Worm (Caenorhabditis elegans) whole organism, late embryonic: ENCODE results near the gene Y32F6A.5.

Experiments used
- K09A11.1 ChIP-seq: sonication (generic microtip); optimal IDR thresholded peaks from 2 replicates; lab custom pipeline; 2017; ENCODE audit warnings: antibody characterized with exemption, mild to moderate bottlenecking, missing genetic modification characterization, missing compliant biosample characterization; ENCODE audit not compliant: insufficient read depth
- ama-1 ChIP-seq: fragments of 150-350 bp; optimal IDR thresholded peaks from 2 replicates; lab custom pipeline; 2014
- ets-4 ChIP-seq: sonication (generic microtip); optimal IDR thresholded peaks from 2 replicates; lab custom pipeline; 2016; ENCODE audit warnings: missing genetic modification characterization, missing compliant biosample characterization
- fax-1 ChIP-seq: sonication (generic microtip); optimal IDR thresholded peaks from 2 replicates; lab custom pipeline; 2016; ENCODE audit warnings: missing genotype, missing genetic modification characterization, missing compliant biosample characterization
- lin-11 ChIP-seq: fragments of 200-800 bp; sonication (Bioruptor generic); optimal IDR thresholded peaks from 2 replicates; lab custom pipeline; 2018; ENCODE audit warnings: mild to moderate bottlenecking, missing genetic modification characterization, missing compliant biosample characterization
- madf-2 ChIP-seq: sonication (generic microtip); optimal IDR thresholded peaks from 2 replicates; lab custom pipeline; 2017; ENCODE audit warnings: missing genetic modification characterization, missing compliant biosample characterization
- nfya-1 ChIP-seq: sonication (generic microtip); optimal IDR thresholded peaks from 2 replicates; lab custom pipeline; 2017; ENCODE audit warnings: missing genetic modification characterization, mild to moderate bottlenecking, missing compliant biosample characterization, antibody characterized with exemption, moderate library complexity
- pag-3 ChIP-seq: sonication (generic microtip); optimal IDR thresholded peaks from 2 replicates; lab custom pipeline; 2016; ENCODE audit warnings: missing compliant biosample characterization, missing genetic modification characterization, borderline replicate concordance
- pha-4 ChIP-seq: fragments of 150-350 bp; optimal IDR thresholded peaks from 2 replicates; lab custom pipeline; 2018; ENCODE audit warnings: missing biosample characterization, missing genetic modification reagents, missing genetic modification characterization
- tbx-7 ChIP-seq: sonication (generic microtip); optimal IDR thresholded peaks from 2 replicates; lab custom pipeline; 2016; ENCODE audit warnings: missing genotype, missing genetic modification characterization, missing compliant biosample characterization
- unc-55 ChIP-seq: sonication (generic microtip); optimal IDR thresholded peaks from 2 replicates; lab custom pipeline; 2017; ENCODE audit warnings: missing biosample characterization, missing genetic modification reagents, missing genetic modification characterization

DNA sequence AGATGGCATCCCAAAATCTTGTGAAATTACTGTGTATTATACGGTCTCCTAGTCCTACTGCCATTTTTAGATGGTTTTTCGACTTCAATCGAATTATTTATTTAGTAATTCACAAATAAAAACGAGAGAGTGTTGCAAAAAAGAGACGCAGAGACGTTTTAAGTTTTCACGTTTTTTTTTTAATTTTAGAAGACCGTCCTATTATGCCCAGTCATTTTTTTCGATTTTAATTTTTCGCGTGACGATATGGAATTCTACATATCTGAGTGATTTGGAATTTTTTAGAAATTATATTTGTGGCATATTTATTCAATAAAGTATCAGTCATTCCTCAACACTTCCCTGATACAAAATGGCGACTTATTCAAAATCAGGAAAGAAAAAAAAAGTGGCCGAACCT is 43.3 kb upstream of the Y32F6A.5 start, which contains the start of gene C35A5.4:
- TF ChIP-seq ama-1 (lab: Kevin White, UChicago) (no peak), unc-55 (GFP tag; lab: Kevin White, UChicago) (no peak), lin-11 (tag; lab: Kevin White, UChicago) (no peak), ets-4 (no peak), pag-3 (tag; lab: Kevin White, UChicago) (no peak), nfya-1 (tag; lab: Kevin White, UChicago) (no peak), pha-4 (tag; lab: Kevin White, UChicago) (no peak), K09A11.1 (tag; lab: Kevin White, UChicago) (no peak), madf-2 (tag; lab: Kevin White, UChicago) (no peak), fax-1 (tag; lab: Kevin White, UChicago) (no peak), tbx-7 (no peak)
